Worm (Caenorhabditis elegans): ENCODE data around the gene T19C4.1.

The T19C4.1 gene

ce11 chrV:11124922-11125321 is 24.6 kb upstream of the T19C4.1 start, which contains the start of gene C06H2.2:
TSS of gene C06H2.2 (plus strand) at chrV:11125222.
- TF ChIP-seq efl-1 (optimal IDR thresholded peaks at IDR 0.05) (no peak), efl-1 (GFP tag; optimal IDR thresholded peaks at IDR 0.05 in 1 of 2) (peak in 1 of 2 experiments; percentile 71), aha-1 (tag; optimal IDR thresholded peaks at IDR 0.05) (no peak)

ce11 chrV:11127197-11127596 is 22.3 kb upstream of the T19C4.1 start, which contains the start of gene jmjd-5:
TSS of gene jmjd-5 (plus strand) at chrV:11127497.
- no peak for TF ChIP-seq snu-23 (GFP tag; optimal IDR thresholded peaks at IDR 0.05)
- TF ChIP-seq nhr-237 (tag; optimal IDR thresholded peaks at IDR 0.05): no peak
- no peak for TF ChIP-seq lin-35 (GFP tag; optimal IDR thresholded peaks at IDR 0.05)
- TF ChIP-seq efl-3 (GFP tag; optimal IDR thresholded peaks at IDR 0.05): no peak

ce11 chrV:11131801-11132200 is 17.7 kb upstream of the T19C4.1 start:
- TF ChIP-seq lin-14 (GFP tag; optimal IDR thresholded peaks at IDR 0.05) (peak; percentile 6), Y116A8C.19 (tag; optimal IDR thresholded peaks at IDR 0.05; ENCODE audit: borderline replicate concordance) (no peak), nhr-71 (tag; optimal IDR thresholded peaks at IDR 0.05) (peak; percentile 21), fkh-8 (tag; optimal IDR thresholded peaks at IDR 0.05) (peak; percentile 54), nhr-11 (tag; optimal IDR thresholded peaks at IDR 0.05) (peak; percentile 0), hlh-17 (GFP tag; optimal IDR thresholded peaks at IDR 0.05; ENCODE audit: borderline replicate concordance) (no peak), egl-13 (tag; optimal IDR thresholded peaks at IDR 0.05) (no peak)

ce11 chrV:11133516-11133915 is 16.0 kb upstream of the T19C4.1 start:
- TF ChIP-seq dsc-1 (tag; optimal IDR thresholded peaks at IDR 0.05) (peak; percentile 96), fkh-4 (tag; optimal IDR thresholded peaks at IDR 0.05; ENCODE audit: borderline replicate concordance) (peak; percentile 78), ceh-82 (tag; optimal IDR thresholded peaks at IDR 0.05) (no peak), unc-98 (GFP tag; IDR thresholded peaks at IDR 0.05) (no peak), Y116A8C.19 (tag; optimal IDR thresholded peaks at IDR 0.05; ENCODE audit: borderline replicate concordance) (no peak), pag-3 (tag; optimal IDR thresholded peaks at IDR 0.05; ENCODE audit: borderline replicate concordance, insufficient read depth) (no peak), C16A3.4 (tag; optimal IDR thresholded peaks at IDR 0.05) (no peak)

- TF ChIP-seq lsy-2 (tag; optimal IDR thresholded peaks at IDR 0.05): no peak
- TF ChIP-seq lin-14 (GFP tag; optimal IDR thresholded peaks at IDR 0.05): no peak
- no peak for TF ChIP-seq zag-1 (tag; optimal IDR thresholded peaks at IDR 0.05)
- no peak for TF ChIP-seq lin-39 (tag; optimal IDR thresholded peaks at IDR 0.05)
- no peak for TF ChIP-seq vab-15 (tag; optimal IDR thresholded peaks at IDR 0.05)
- no peak for TF ChIP-seq hlh-4 (tag; optimal IDR thresholded peaks at IDR 0.05)
- TF ChIP-seq dpl-1 (GFP tag; optimal IDR thresholded peaks at IDR 0.05): no peak
- TF ChIP-seq mep-1 (tag; optimal IDR thresholded peaks at IDR 0.05): no peak
- TF ChIP-seq nhr-11 (tag; optimal IDR thresholded peaks at IDR 0.05): no peak
- no peak for TF ChIP-seq sox-4 (tag; optimal IDR thresholded peaks at IDR 0.05)
- no peak for TF ChIP-seq nhr-28 (tag; optimal IDR thresholded peaks at IDR 0.05)
- no peak for TF ChIP-seq blmp-1 (tag; optimal IDR thresholded peaks at IDR 0.05)
- no peak for TF ChIP-seq ces-1 (GFP tag; optimal IDR thresholded peaks at IDR 0.05)
- TF ChIP-seq xbp-1 (tag; optimal IDR thresholded peaks at IDR 0.05): no peak
- no peak for TF ChIP-seq efl-1 (optimal IDR thresholded peaks at IDR 0.05)
- TF ChIP-seq efl-1 (GFP tag; optimal IDR thresholded peaks at IDR 0.05 in 1 of 2): no peak
- TF ChIP-seq aly-2 (tag; optimal IDR thresholded peaks at IDR 0.05): no peak
These were observed 15.2 kb upstream of the T19C4.1 start, which contains the start of gene glb-3 for ce11 chrV:11134296-11134695. TSS of gene glb-3 (plus strand) at chrV:11134596.

- TF ChIP-seq mep-1 (tag; optimal IDR thresholded peaks at IDR 0.05): peak; percentile 25
- no peak for TF ChIP-seq unc-98 (GFP tag; IDR thresholded peaks at IDR 0.05)
- TF ChIP-seq lin-14 (GFP tag; optimal IDR thresholded peaks at IDR 0.05): peak; percentile 84
- TF ChIP-seq nhr-71 (tag; optimal IDR thresholded peaks at IDR 0.05): peak; percentile 48
- TF ChIP-seq tlp-1 (tag; optimal IDR thresholded peaks at IDR 0.05): no peak
- TF ChIP-seq nhr-85 (tag): peak; percentile 3
- peak; percentile 44 for TF ChIP-seq nhr-20 (tag; optimal IDR thresholded peaks at IDR 0.05)
- peak; percentile 41 for TF ChIP-seq rnt-1 (tag; optimal IDR thresholded peaks at IDR 0.05)
- peak in 1 of 2 experiments; percentile 6 for TF ChIP-seq lin-35 (GFP tag; optimal IDR thresholded peaks at IDR 0.05)
- peak in 1 of 2 experiments; percentile 47 for TF ChIP-seq lsy-2 (tag; optimal IDR thresholded peaks at IDR 0.05)
- TF ChIP-seq sox-4 (tag; optimal IDR thresholded peaks at IDR 0.05): no peak
- TF ChIP-seq snu-23 (GFP tag; optimal IDR thresholded peaks at IDR 0.05): peak; percentile 13
- TF ChIP-seq swsn-7 (tag; optimal IDR thresholded peaks at IDR 0.05): peak; percentile 16
- TF ChIP-seq hpl-2 (GFP tag; optimal IDR thresholded peaks at IDR 0.05): no peak
- peak; percentile 6 for TF ChIP-seq fkh-8 (tag; optimal IDR thresholded peaks at IDR 0.05)
- TF ChIP-seq blmp-1 (tag; optimal IDR thresholded peaks at IDR 0.05): peak; percentile 22
- TF ChIP-seq efl-1 (optimal IDR thresholded peaks at IDR 0.05): peak in 1 of 2 experiments; percentile 25
- TF ChIP-seq efl-1 (GFP tag; optimal IDR thresholded peaks at IDR 0.05 in 1 of 2): no peak
- TF ChIP-seq tbx-2 (tag; optimal IDR thresholded peaks at IDR 0.05): peak; percentile 32
- TF ChIP-seq dsc-1 (tag; optimal IDR thresholded peaks at IDR 0.05): peak; percentile 50
- TF ChIP-seq irx-1 (tag; optimal IDR thresholded peaks at IDR 0.05): no peak
- TF ChIP-seq mdl-1 (tag; optimal IDR thresholded peaks at IDR 0.05): peak in 1 of 2 experiments; percentile 15
These were observed 9.2 kb upstream of the T19C4.1 start for ce11 chrV:11140326-11140725.

Data from whole organism, L1 larva.